Worm (Caenorhabditis elegans) whole organism, L3 larva: ENCODE measurements around the gene hda-6.
"Not testable (repeated sequence)": the region's sequence is repeated elsewhere in the genome, so short reads cannot be mapped to it uniquely, and the experiment has no call there.

Source experiments
- ZK546.5 ChIP-seq: sonication (generic microtip); optimal IDR thresholded peaks from 2 replicates; lab custom pipeline; 2017; ENCODE audit warnings: missing biosample characterization, missing genetic modification characterization
- aly-2 ChIP-seq: fragments of 150-350 bp; optimal IDR thresholded peaks from 2 replicates; lab custom pipeline; 2014; ENCODE audit warnings: missing biosample characterization, missing genetic modification characterization
- ama-1 ChIP-seq: fragments of 150-350 bp; optimal IDR thresholded peaks from 2 replicates; lab custom pipeline; 2018
- ceh-28 ChIP-seq: fragments of 150-350 bp; optimal IDR thresholded peaks from 2 replicates; lab custom pipeline; 2014; ENCODE audit warnings: missing biosample characterization, missing genetic modification reagents, missing genetic modification characterization
- ceh-82 ChIP-seq: fragments of 150-350 bp; optimal IDR thresholded peaks from 2 replicates; lab custom pipeline; 2014; ENCODE audit warnings: missing biosample characterization, missing genetic modification characterization
- ceh-9 ChIP-seq: sonication (generic microtip); optimal IDR thresholded peaks from 2 replicates; lab custom pipeline; 2018; ENCODE audit warnings: missing biosample characterization, missing genetic modification characterization
- daf-12 ChIP-seq: fragments of 150-350 bp; optimal IDR thresholded peaks from 2 replicates; lab custom pipeline; 2014; ENCODE audit warnings: missing biosample characterization, missing genetic modification reagents, missing genetic modification characterization
- elt-1 ChIP-seq: fragments of 150-350 bp; optimal IDR thresholded peaks from 2 replicates; lab custom pipeline; 2014; ENCODE audit warnings: missing biosample characterization, missing genetic modification characterization
- fkh-10 ChIP-seq: sonication (generic microtip); optimal IDR thresholded peaks from 2 replicates; lab custom pipeline; 2017; ENCODE audit warnings: missing biosample characterization, missing genetic modification reagents, missing genetic modification characterization
- fkh-2 ChIP-seq: fragments of 150-350 bp; optimal IDR thresholded peaks from 2 replicates; lab custom pipeline; 2014; ENCODE audit warnings: missing biosample characterization, missing genetic modification reagents, missing genetic modification characterization
- hmg-11 ChIP-seq: sonication (generic microtip); optimal IDR thresholded peaks from 2 replicates; lab custom pipeline; 2016; ENCODE audit warnings: missing genetic modification characterization, missing compliant biosample characterization
- lin-15B ChIP-seq: fragments of 150-350 bp; optimal IDR thresholded peaks from 2 replicates; lab custom pipeline; 2014; ENCODE audit warnings: missing biosample characterization, missing genetic modification characterization
- lsy-12 ChIP-seq: sonication (generic microtip); optimal IDR thresholded peaks from 2 replicates; lab custom pipeline; 2016; ENCODE audit warnings: mild to moderate bottlenecking, missing genetic modification characterization, missing compliant biosample characterization
- mdl-1 ChIP-seq: fragments of 150-350 bp; optimal IDR thresholded peaks from 2 replicates; lab custom pipeline; 2014; ENCODE audit warnings: missing biosample characterization, missing genetic modification characterization
- nfya-1 ChIP-seq: sonication (generic microtip); optimal IDR thresholded peaks from 2 replicates; lab custom pipeline; 2017; ENCODE audit warnings: missing genetic modification characterization, mild to moderate bottlenecking, missing compliant biosample characterization, antibody characterized with exemption, moderate library complexity; ENCODE audit not compliant: insufficient read depth
- nhr-25 ChIP-seq: sonication (generic microtip); optimal IDR thresholded peaks from 2 replicates; lab custom pipeline; 2017; ENCODE audit warnings: missing biosample characterization, missing genetic modification characterization
- nhr-43 ChIP-seq: sonication (generic microtip); optimal IDR thresholded peaks from 2 replicates; lab custom pipeline; 2016; ENCODE audit warnings: mild to moderate bottlenecking, missing genetic modification characterization, missing compliant biosample characterization; ENCODE audit not compliant: poor library complexity, severe bottlenecking
- nhr-77 ChIP-seq: fragments of 150-350 bp; optimal IDR thresholded peaks from 2 replicates; lab custom pipeline; 2014; ENCODE audit warnings: missing biosample characterization, missing genetic modification characterization
- pqm-1 ChIP-seq: fragments of 150-350 bp; optimal IDR thresholded peaks from 2 replicates; lab custom pipeline; 2017; ENCODE audit warnings: missing biosample characterization, missing genetic modification characterization, inconsistent platforms
- snpc-4 ChIP-seq: fragments of 150-350 bp; optimal IDR thresholded peaks from 2 replicates; lab custom pipeline; 2014; ENCODE audit warnings: missing biosample characterization, missing genetic modification characterization
- zag-1 ChIP-seq: fragments of 150-350 bp; optimal IDR thresholded peaks from 2 replicates; lab custom pipeline; 2014; ENCODE audit warnings: missing biosample characterization, missing genetic modification characterization
- ztf-11 ChIP-seq: fragments of 150-350 bp; optimal IDR thresholded peaks from 2 replicates; lab custom pipeline; 2014; ENCODE audit warnings: missing biosample characterization, missing genetic modification characterization

Gene hda-6

ce11 chrIV:5316223-5316622 lies 47.9 kb downstream of the hda-6 start, which contains the start of gene msp-65:
msp-65 (plus strand) TSS chrIV:5316523.
- TF ChIP-seq ama-1 (lab: Kevin White, UChicago); nhr-77 (tag; lab: Kevin White, UChicago); daf-12 (tag; lab: Kevin White, UChicago): not testable (repeated sequence)

ce11 chrIV:5313011-5313410 lies 51.1 kb downstream of the hda-6 start, which contains the start of the genes msp-59 and ZK354.2:
msp-59 (minus strand) TSS chrIV:5313111.
ZK354.2 (plus strand) TSS chrIV:5313405.
- not testable (repeated sequence) for TF ChIP-seq fkh-10 (GFP tag; lab: Kevin White, UChicago); ceh-28 (tag; lab: Kevin White, UChicago); hmg-11

DNA sequence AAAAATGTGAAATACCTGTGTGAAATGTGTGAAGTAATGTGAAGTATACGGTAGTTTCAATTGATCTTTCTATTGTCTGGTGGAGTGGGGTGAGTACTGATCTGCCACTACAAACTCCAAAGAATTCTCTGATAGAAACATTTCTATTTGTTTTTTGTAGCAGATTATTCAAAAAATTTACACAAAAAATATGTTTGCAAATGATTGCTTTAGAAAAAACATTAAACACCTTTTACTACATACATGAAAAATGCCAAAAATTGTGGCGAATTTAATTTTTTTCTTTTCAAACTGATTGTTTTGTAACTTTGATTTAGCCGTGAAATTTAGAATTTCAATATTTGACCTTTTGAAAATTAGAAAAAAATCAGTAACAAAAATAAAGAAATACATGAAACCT lies 54.4 kb downstream of the hda-6 start, which contains the start of gene ZK354.3:
Gene ZK354.3, plus strand, starts transcription at position 301 of the 400 bp plus-strand sequence.
- TF ChIP-seq ZK546.5 (tag; lab: Kevin White, UChicago) (no peak), ceh-28 (tag; lab: Kevin White, UChicago) (no peak), mdl-1 (tag; lab: Kevin White, UChicago) (no peak), ztf-11 (tag; lab: Kevin White, UChicago) (no peak), ama-1 (lab: Kevin White, UChicago) (no peak), zag-1 (tag; lab: Kevin White, UChicago) (no peak), elt-1 (tag; lab: Kevin White, UChicago) (no peak), ceh-9 (tag; lab: Kevin White, UChicago) (no peak), snpc-4 (tag; lab: Kevin White, UChicago) (no peak), lin-15B (tag; lab: Kevin White, UChicago) (no peak), nhr-25 (no peak), nfya-1 (tag; lab: Kevin White, UChicago) (no peak), pqm-1 (no peak), fkh-2 (tag; lab: Kevin White, UChicago) (no peak), ceh-82 (tag; lab: Kevin White, UChicago) (no peak)

DNA sequence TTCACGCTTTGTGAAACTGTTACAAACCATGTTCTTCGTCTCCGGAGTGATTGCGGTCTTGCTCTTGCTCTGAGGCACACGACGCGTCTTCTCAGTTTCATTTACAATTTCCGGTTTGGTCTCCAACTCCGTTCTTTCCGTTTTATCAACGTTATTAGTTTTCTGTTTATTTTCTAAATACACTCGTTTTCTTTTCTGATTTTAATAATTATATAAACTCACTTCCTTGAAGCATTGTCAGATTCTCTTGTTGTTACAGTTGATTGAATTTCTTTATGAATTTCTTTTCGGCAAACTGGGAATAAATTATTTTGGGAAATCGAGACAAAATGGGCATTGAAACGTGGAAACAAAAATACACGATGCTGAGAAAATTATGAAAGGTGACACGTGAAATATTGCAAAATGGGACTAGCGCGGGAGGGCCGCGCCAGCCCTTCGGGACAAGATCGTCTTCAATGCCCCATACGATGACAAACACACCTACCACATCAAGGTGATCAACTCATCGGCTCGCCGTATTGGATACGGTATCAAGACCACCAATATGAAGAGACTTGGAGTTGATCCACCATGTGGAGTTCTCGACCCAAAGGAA lies 56.0 kb downstream of the hda-6 start, which contains the start of the genes ZK354.9 and msp-58:
Gene ZK354.9, minus strand, starts transcription at position 101 of the 598 bp plus-strand sequence.
Gene msp-58, plus strand, starts transcription at position 548 of the 598 bp plus-strand sequence.
- not testable (repeated sequence) for TF ChIP-seq lsy-12, aly-2, nhr-43 (tag; lab: Kevin White, UChicago)
